Worm (Caenorhabditis elegans) whole organism, young adult: ENCODE measurements around the gene snt-7.

Experiments used
- B0035.1 ChIP-seq: sonication (generic microtip); optimal IDR thresholded peaks from 2 replicates; lab custom pipeline; 2016; ENCODE audit warnings: missing genetic modification characterization, mild to moderate bottlenecking, missing compliant biosample characterization, missing genotype, missing genetic modification reagents
- B0336.3 ChIP-seq: fragments of 200-800 bp; sonication (Bioruptor generic); IDR thresholded peaks from 2 replicates; pipeline ENCODE4 v1.3.6; 2022; ENCODE audit warnings: missing genetic modification characterization, missing compliant biosample characterization
- C06A6.2 ChIP-seq: fragments of 200-800 bp; sonication (Bioruptor generic); conservative IDR thresholded peaks from 2 replicates; pipeline ENCODE4 v1.3.6; 2022; ENCODE audit warnings: missing genetic modification characterization, missing compliant biosample characterization
- C17E4.6 ChIP-seq: fragments of 200-800 bp; sonication (Bioruptor generic); IDR thresholded peaks from 2 replicates; pipeline ENCODE4 v1.3.6; 2022; ENCODE audit warnings: missing genetic modification reagents, missing genetic modification characterization, missing compliant biosample characterization
- F23B12.7 ChIP-seq: sonication (generic microtip); optimal IDR thresholded peaks from 2 replicates; lab custom pipeline; 2017; ENCODE audit warnings: missing genetic modification characterization, mild to moderate bottlenecking, missing compliant biosample characterization, antibody characterized with exemption, moderate library complexity; ENCODE audit not compliant: insufficient read depth
- F49E8.2 ChIP-seq: sonication (generic microtip); optimal IDR thresholded peaks from 3 replicates; lab custom pipeline; 2017; ENCODE audit warnings: missing genetic modification characterization, mild to moderate bottlenecking, missing compliant biosample characterization, antibody characterized with exemption, moderate library complexity; ENCODE audit not compliant: insufficient read depth
- F57A8.1 ChIP-seq: fragments of 200-800 bp; sonication (Bioruptor generic); optimal IDR thresholded peaks from 2 replicates; lab custom pipeline; 2018; ENCODE audit warnings: mild to moderate bottlenecking, missing genetic modification characterization, moderate library complexity, missing compliant biosample characterization
- K12H6.12 ChIP-seq: fragments of 200-800 bp; sonication (Bioruptor generic); optimal IDR thresholded peaks from 2 replicates; lab custom pipeline; 2018; ENCODE audit warnings: mild to moderate bottlenecking, missing genetic modification characterization, missing compliant biosample characterization
- T26A5.8 ChIP-seq: sonication (generic microtip); optimal IDR thresholded peaks from 2 replicates; lab custom pipeline; 2016; ENCODE audit warnings: missing genetic modification characterization, missing compliant biosample characterization
- Y56A3A.18 ChIP-seq: fragments of 200-800 bp; sonication (Bioruptor generic); IDR thresholded peaks from 2 replicates; pipeline ENCODE4 v1.3.6; 2022; ENCODE audit warnings: missing genetic modification reagents, missing genetic modification characterization, missing compliant biosample characterization
- Y95B8A.8 ChIP-seq: fragments of 200-800 bp; sonication (Bioruptor generic); IDR thresholded peaks from 2 replicates; pipeline ENCODE4 v1.3.6; 2022; ENCODE audit warnings: missing genetic modification reagents, missing genetic modification characterization, missing compliant biosample characterization
- akir-1 ChIP-seq: fragments of 200-800 bp; sonication (Bioruptor generic); optimal IDR thresholded peaks from 2 replicates; lab custom pipeline; 2018; ENCODE audit warnings: mild to moderate bottlenecking, missing genetic modification characterization, moderate library complexity, missing compliant biosample characterization
- ama-1 ChIP-seq, 3 experiments: fragments of 150-350 bp in 1 of 3; sonication (generic microtip) in 2 of 3; optimal IDR thresholded peaks; 2 replicates each; lab custom pipeline; 2014 to 2018; ENCODE audit warnings: missing biosample characterization in 2 of 3, missing genetic modification characterization in 2 of 3, missing genetic modification reagents in 2 of 3
- aptf-3 ChIP-seq: fragments of 200-800 bp; sonication (Bioruptor generic); IDR thresholded peaks from 2 replicates; pipeline ENCODE4 v1.3.6; 2022; ENCODE audit warnings: missing genetic modification characterization, missing compliant biosample characterization
- attf-5 ChIP-seq: fragments of 200-800 bp; sonication (Bioruptor generic); optimal IDR thresholded peaks from 2 replicates; lab custom pipeline; 2018; ENCODE audit warnings: mild to moderate bottlenecking, missing genetic modification characterization, missing compliant biosample characterization
- bed-1 ChIP-seq: fragments of 200-800 bp; sonication (Bioruptor generic); IDR thresholded peaks from 2 replicates; pipeline ENCODE4 v1.3.6; 2022; ENCODE audit warnings: missing genetic modification reagents, missing genetic modification characterization, missing compliant biosample characterization
- ccch-3 ChIP-seq: fragments of 200-800 bp; sonication (Bioruptor generic); optimal IDR thresholded peaks from 2 replicates; lab custom pipeline; 2018; ENCODE audit warnings: mild to moderate bottlenecking, missing genetic modification characterization, missing compliant biosample characterization
- ceh-100 ChIP-seq: fragments of 200-800 bp; sonication (Bioruptor generic); IDR thresholded peaks from 2 replicates; pipeline ENCODE4 v1.3.6; 2022; ENCODE audit warnings: missing genetic modification reagents, missing genetic modification characterization, missing compliant biosample characterization
- ceh-79 ChIP-seq: sonication (generic microtip); optimal IDR thresholded peaks from 2 replicates; lab custom pipeline; 2017; ENCODE audit warnings: mild to moderate bottlenecking, missing genetic modification characterization, missing compliant biosample characterization
- chd-7 ChIP-seq: sonication (generic microtip); optimal IDR thresholded peaks from 2 replicates; lab custom pipeline; 2016; ENCODE audit warnings: mild to moderate bottlenecking, missing genetic modification characterization, moderate library complexity, missing compliant biosample characterization
- dpff-1 ChIP-seq: sonication (generic microtip); optimal IDR thresholded peaks from 2 replicates; lab custom pipeline; 2017; ENCODE audit warnings: mild to moderate bottlenecking, missing genetic modification characterization, missing compliant biosample characterization
- efl-1 ChIP-seq: fragments of 150-350 bp; optimal IDR thresholded peaks from 2 replicates; lab custom pipeline; 2014; ENCODE audit warnings: missing biosample characterization, missing genetic modification reagents, missing genetic modification characterization
- egl-18 ChIP-seq: fragments of 200-800 bp; sonication (Bioruptor generic); IDR thresholded peaks from 2 replicates; pipeline ENCODE4 v1.3.6; 2022; ENCODE audit warnings: missing genetic modification reagents, missing genetic modification characterization, missing compliant biosample characterization
- egrh-3 ChIP-seq: fragments of 200-800 bp; sonication (Bioruptor generic); IDR thresholded peaks from 2 replicates; pipeline ENCODE4 v1.3.6; 2022; ENCODE audit warnings: missing genetic modification reagents, missing genetic modification characterization, missing compliant biosample characterization
- gei-17 ChIP-seq: fragments of 200-800 bp; sonication (Bioruptor generic); optimal IDR thresholded peaks from 2 replicates; lab custom pipeline; 2018; ENCODE audit warnings: mild to moderate bottlenecking, missing genetic modification characterization, missing compliant biosample characterization
- let-607 ChIP-seq, 2 experiments: fragments of 200-800 bp in 1 of 2; sonication (Bioruptor generic) in 1 of 2; sonication (generic microtip) in 1 of 2; optimal IDR thresholded peaks; 2 replicates each; lab custom pipeline; 2016 to 2018; ENCODE audit warnings: mild to moderate bottlenecking in 2 of 2, missing compliant biosample characterization in 2 of 2, missing genetic modification characterization in 2 of 2, moderate library complexity in 2 of 2, missing genotype in 1 of 2
- lin-26 ChIP-seq: fragments of 200-800 bp; sonication (Bioruptor generic); IDR thresholded peaks from 2 replicates; pipeline ENCODE4 v1.3.6; 2022; ENCODE audit warnings: missing genetic modification reagents, missing genetic modification characterization, missing compliant biosample characterization
- lir-1 ChIP-seq: fragments of 200-800 bp; sonication (Bioruptor generic); conservative IDR thresholded peaks from 2 replicates; pipeline ENCODE4 v1.3.6; 2022; ENCODE audit warnings: missing genetic modification reagents, missing genetic modification characterization, missing compliant biosample characterization
- madf-10 ChIP-seq: sonication (generic microtip); optimal IDR thresholded peaks from 2 replicates; lab custom pipeline; 2016; ENCODE audit warnings: mild to moderate bottlenecking, missing genetic modification characterization, missing compliant biosample characterization
- madf-6 ChIP-seq: fragments of 200-800 bp; sonication (Bioruptor generic); IDR thresholded peaks from 2 replicates; pipeline ENCODE4 v1.3.6; 2022; ENCODE audit warnings: missing genetic modification reagents, missing genetic modification characterization, missing compliant biosample characterization
- madf-8 ChIP-seq: fragments of 200-800 bp; sonication (Bioruptor generic); conservative IDR thresholded peaks from 2 replicates; pipeline ENCODE4 v1.3.6; 2022; ENCODE audit warnings: missing genetic modification reagents, missing genetic modification characterization, missing compliant biosample characterization
- mel-28 ChIP-seq: sonication (generic microtip); optimal IDR thresholded peaks from 2 replicates; lab custom pipeline; 2016; ENCODE audit warnings: borderline replicate concordance, mild to moderate bottlenecking, missing genetic modification characterization, missing compliant biosample characterization
- mes-4 ChIP-seq: sonication (generic microtip); optimal IDR thresholded peaks from 2 replicates; lab custom pipeline; 2016; ENCODE audit warnings: missing genotype, missing genetic modification characterization, missing compliant biosample characterization
- nhr-120 ChIP-seq: fragments of 200-800 bp; sonication (Bioruptor generic); IDR thresholded peaks from 2 replicates; pipeline ENCODE4 v1.3.6; 2022; ENCODE audit warnings: missing genetic modification characterization, missing compliant biosample characterization
- nhr-179 ChIP-seq: sonication (generic microtip); optimal IDR thresholded peaks from 2 replicates; lab custom pipeline; 2016; ENCODE audit warnings: mild to moderate bottlenecking, missing genetic modification characterization, missing compliant biosample characterization
- nhr-27 ChIP-seq: fragments of 200-800 bp; sonication (Bioruptor generic); optimal IDR thresholded peaks from 2 replicates; lab custom pipeline; 2018; ENCODE audit warnings: mild to moderate bottlenecking, missing genetic modification characterization, moderate library complexity, missing compliant biosample characterization
- nhr-90 ChIP-seq: sonication (generic microtip); optimal IDR thresholded peaks from 2 replicates; lab custom pipeline; 2016; ENCODE audit warnings: missing genotype, mild to moderate bottlenecking, missing genetic modification characterization, missing compliant biosample characterization
- rcor-1 ChIP-seq: fragments of 200-800 bp; sonication (Bioruptor generic); IDR thresholded peaks from 2 replicates; pipeline ENCODE4 v1.3.6; 2022; ENCODE audit warnings: missing genetic modification reagents, missing genetic modification characterization, missing compliant biosample characterization
- rec-8 ChIP-seq, 2 experiments: sonication (generic microtip); optimal IDR thresholded peaks; 2 replicates each; lab custom pipeline; 2016; ENCODE audit warnings: mild to moderate bottlenecking in 2 of 2, missing genetic modification characterization in 2 of 2, missing genetic modification reagents in 2 of 2, missing genotype in 2 of 2, missing biosample characterization in 1 of 2, missing compliant biosample characterization in 1 of 2, moderate library complexity in 1 of 2
- rpc-1 ChIP-seq, 2 experiments: fragments of 150-350 bp in 1 of 2; sonication (generic microtip) in 1 of 2; optimal IDR thresholded peaks; 2 replicates each; lab custom pipeline; 2014 to 2018; ENCODE audit warnings: missing biosample characterization in 1 of 2, missing genetic modification characterization in 1 of 2, missing genetic modification reagents in 1 of 2, missing genotype in 1 of 2
- snpc-4 ChIP-seq, 5 experiments: fragments of 150-350 bp in 1 of 5; sonication (generic microtip) in 4 of 5; optimal IDR thresholded peaks; 2 replicates each; lab custom pipeline; 2014 to 2018; ENCODE audit warnings: missing genetic modification characterization in 5 of 5, missing biosample characterization in 3 of 5, antibody characterized with exemption in 2 of 5, mild to moderate bottlenecking in 2 of 5, missing compliant biosample characterization in 2 of 5, missing genotype in 2 of 5, moderate library complexity in 2 of 5, missing genetic modification reagents in 1 of 5
- somi-1 ChIP-seq: fragments of 200-800 bp; sonication (Bioruptor generic); optimal IDR thresholded peaks from 2 replicates; lab custom pipeline; 2018; ENCODE audit warnings: mild to moderate bottlenecking, missing genetic modification characterization, missing compliant biosample characterization
- sptf-2 ChIP-seq: fragments of 200-800 bp; sonication (Bioruptor generic); optimal IDR thresholded peaks from 2 replicates; lab custom pipeline; 2018; ENCODE audit warnings: mild to moderate bottlenecking, missing genetic modification characterization, missing compliant biosample characterization
- tbx-9 ChIP-seq: sonication (generic microtip); optimal IDR thresholded peaks from 2 replicates; lab custom pipeline; 2016; ENCODE audit warnings: borderline replicate concordance, missing genetic modification characterization, inconsistent platforms, missing compliant biosample characterization
- unc-62 ChIP-seq: fragments of 150-350 bp; optimal IDR thresholded peaks from 2 replicates; lab custom pipeline; 2014; ENCODE audit warnings: missing biosample characterization, missing genetic modification reagents, missing genetic modification characterization
- xnd-1 ChIP-seq: sonication (generic microtip); optimal IDR thresholded peaks from 2 replicates; lab custom pipeline; 2016; ENCODE audit warnings: missing genotype, missing genetic modification reagents, missing genetic modification characterization, missing compliant biosample characterization
- zfh-2 ChIP-seq: fragments of 200-800 bp; sonication (Bioruptor generic); conservative IDR thresholded peaks from 2 replicates; pipeline ENCODE4 v1.3.6; 2022; ENCODE audit warnings: missing genetic modification reagents, missing genetic modification characterization, missing compliant biosample characterization

snt-7 gene

DNA sequence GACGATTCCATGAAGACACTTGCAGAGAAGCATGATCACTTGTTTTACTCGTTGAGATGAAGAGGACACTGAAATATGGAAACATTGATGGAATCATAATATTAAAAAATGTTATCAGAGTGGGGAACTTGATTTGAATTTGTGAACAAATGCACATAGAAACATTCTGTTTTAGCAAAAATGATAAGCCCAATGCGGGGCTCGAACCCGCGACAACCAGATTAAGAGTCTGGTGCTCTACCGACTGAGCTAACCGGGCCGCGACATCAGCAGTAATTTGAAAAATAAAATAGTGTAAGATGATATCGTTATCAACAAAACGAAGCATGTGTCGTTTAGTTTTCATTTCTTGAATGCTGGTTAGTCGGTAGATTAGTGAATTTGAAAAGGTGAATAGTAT is 42.2 kb upstream of the snt-7 start (continued):
- no peak for TF ChIP-seq zfh-2 (GFP tag; lab: Robert Waterston, UW)
- no peak for TF ChIP-seq F49E8.2 (tag; lab: Kevin White, UChicago)
- no peak for TF ChIP-seq nhr-120 (GFP tag; lab: Robert Waterston, UW)
- no peak for TF ChIP-seq ceh-79 (tag; lab: Kevin White, UChicago)
- no peak for TF ChIP-seq ama-1 (optimal IDR thresholded peaks at IDR 0.05; lab: Kevin White, UChicago)
- TF ChIP-seq ama-1 (GFP tag; optimal IDR thresholded peaks at IDR 0.05; lab: Kevin White, UChicago): peak in 1 of 2 experiments; percentile 25
- no peak for TF ChIP-seq mes-4 (tag; lab: Kevin White, UChicago)
- TF ChIP-seq attf-5: peak; percentile 11
- TF ChIP-seq tbx-9 (tag; lab: Kevin White, UChicago): no peak
- TF ChIP-seq egrh-3 (GFP tag; lab: Robert Waterston, UW): no peak
- no peak for TF ChIP-seq nhr-179 (tag; lab: Kevin White, UChicago)
- TF ChIP-seq efl-1 (GFP tag; lab: Kevin White, UChicago): no peak
- TF ChIP-seq Y95B8A.8: no peak
- no peak for TF ChIP-seq mel-28
- TF ChIP-seq B0336.3 (GFP tag; lab: Robert Waterston, UW): no peak
- no peak for TF ChIP-seq rec-8 (tag; optimal IDR thresholded peaks at IDR 0.05; lab: Kevin White, UChicago)
- TF ChIP-seq xnd-1 (tag; lab: Kevin White, UChicago): no peak
- no peak for TF ChIP-seq unc-62
- TF ChIP-seq snpc-4 (GFP tag; optimal IDR thresholded peaks at IDR 0.05; lab: Kevin White, UChicago): peak; percentile 47
- TF ChIP-seq snpc-4 (tag; optimal IDR thresholded peaks at IDR 0.05; lab: Kevin White, UChicago): peak in 3 of 4 experiments; percentile 1 to 66 (median 31)
- no peak for TF ChIP-seq F23B12.7 (tag; lab: Kevin White, UChicago)
- no peak for TF ChIP-seq chd-7 (tag; lab: Kevin White, UChicago)
- no peak for TF ChIP-seq let-607 (tag; optimal IDR thresholded peaks at IDR 0.05; lab: Kevin White, UChicago)
- TF ChIP-seq B0035.1: no peak
- TF ChIP-seq ceh-100 (GFP tag; lab: Robert Waterston, UW): no peak
- no peak for TF ChIP-seq gei-17
- no peak for TF ChIP-seq C17E4.6 (GFP tag; lab: Robert Waterston, UW)
- peak; percentile 18 for TF ChIP-seq F57A8.1 (GFP tag; lab: Kevin White, UChicago)
- TF ChIP-seq akir-1 (GFP tag; lab: Kevin White, UChicago): no peak
- TF ChIP-seq madf-8 (GFP tag; lab: Robert Waterston, UW): no peak
- TF ChIP-seq madf-10: no peak
- 0 out of 2 replicates have a peak, but pooled peaks have one; percentile 18 for TF ChIP-seq rcor-1 (GFP tag; lab: Robert Waterston, UW)
- TF ChIP-seq egl-18 (GFP tag; lab: Robert Waterston, UW): no peak
- TF ChIP-seq lin-26 (GFP tag; lab: Robert Waterston, UW): peak; percentile 86
- TF ChIP-seq rpc-1 (optimal IDR thresholded peaks at IDR 0.05; lab: Kevin White, UChicago): peak; percentile 66
- peak; percentile 87 for TF ChIP-seq rpc-1 (tag; optimal IDR thresholded peaks at IDR 0.05; lab: Kevin White, UChicago)
- TF ChIP-seq nhr-27 (tag; lab: Kevin White, UChicago): no peak
- peak; percentile 53 for TF ChIP-seq nhr-90 (tag; lab: Kevin White, UChicago)
- TF ChIP-seq ccch-3: no peak
- no peak for TF ChIP-seq T26A5.8 (tag; lab: Kevin White, UChicago)
- TF ChIP-seq bed-1 (GFP tag; lab: Robert Waterston, UW): no peak
- no peak for TF ChIP-seq C06A6.2 (GFP tag; lab: Robert Waterston, UW)
- TF ChIP-seq sptf-2: no peak
- TF ChIP-seq dpff-1 (tag; lab: Kevin White, UChicago): no peak
- no peak for TF ChIP-seq Y56A3A.18
- no peak for TF ChIP-seq K12H6.12
- TF ChIP-seq lir-1 (GFP tag; lab: Robert Waterston, UW): no peak
- TF ChIP-seq aptf-3 (GFP tag; lab: Robert Waterston, UW): no peak
- no peak for TF ChIP-seq somi-1
- no peak for TF ChIP-seq madf-6 (GFP tag; lab: Robert Waterston, UW)
